Worm (Caenorhabditis elegans): ENCODE data around the gene sft-4.

Gene sft-4

DNA sequence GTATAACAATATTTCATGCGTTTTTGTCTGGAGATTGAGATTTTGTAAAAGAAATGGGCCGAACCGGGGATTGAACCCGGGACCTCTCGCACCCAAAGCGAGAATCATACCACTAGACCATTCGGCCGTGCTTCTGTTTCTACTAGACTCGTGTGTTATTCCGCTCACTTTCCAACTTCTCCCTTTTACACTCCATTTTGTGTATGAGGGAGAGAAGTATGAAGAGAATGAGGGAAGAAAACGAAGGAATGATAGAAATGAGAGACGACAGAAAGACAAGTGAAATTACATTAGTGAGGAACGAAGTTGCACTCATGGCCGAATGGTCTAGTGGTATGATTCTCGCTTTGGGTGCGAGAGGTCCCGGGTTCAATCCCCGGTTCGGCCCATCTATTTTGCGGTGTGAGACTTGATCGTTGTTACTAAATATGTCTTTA is 20.7 kb upstream of the sft-4 start (continued):
- peak; percentile 92 for TF ChIP-seq sox-4 (tag; optimal IDR thresholded peaks at IDR 0.05)
- TF ChIP-seq ceh-6 (GFP tag; optimal IDR thresholded peaks at IDR 0.05) = peak; percentile 86
- peak; percentile 95 for TF ChIP-seq ceh-14 (tag; optimal IDR thresholded peaks at IDR 0.05)
- peak; percentile 41 for TF ChIP-seq hlh-30 (tag; optimal IDR thresholded peaks at IDR 0.05; ENCODE audit: insufficient read depth)
- TF ChIP-seq ceh-24 (tag; optimal IDR thresholded peaks at IDR 0.05) = peak; percentile 52
- TF ChIP-seq fkh-6 (tag; optimal IDR thresholded peaks at IDR 0.05) = peak; percentile 84
- TF ChIP-seq ref-2 (tag; optimal IDR thresholded peaks at IDR 0.05) = peak; percentile 79
- peak; percentile 86 for TF ChIP-seq nfya-1 (tag; optimal IDR thresholded peaks at IDR 0.05)
- TF ChIP-seq pha-4 (tag; optimal IDR thresholded peaks at IDR 0.05) = no peak
- peak; percentile 76 for TF ChIP-seq nhr-232 (tag; optimal IDR thresholded peaks at IDR 0.05)
- TF ChIP-seq tbx-2 (tag; optimal IDR thresholded peaks at IDR 0.05) = peak; percentile 82
- peak; percentile 91 for TF ChIP-seq pqm-1 (tag; optimal IDR thresholded peaks at IDR 0.05)
- TF ChIP-seq zip-5 (tag; optimal IDR thresholded peaks at IDR 0.05) = peak; percentile 36
- peak; percentile 90 for TF ChIP-seq madf-2 (tag; optimal IDR thresholded peaks at IDR 0.05)
- TF ChIP-seq hlh-15 (tag; optimal IDR thresholded peaks at IDR 0.05) = peak; percentile 79
- peak; percentile 41 for TF ChIP-seq pag-3 (tag; optimal IDR thresholded peaks at IDR 0.05; ENCODE audit: borderline replicate concordance)
- TF ChIP-seq ceh-48 (tag; optimal IDR thresholded peaks at IDR 0.05) = peak; percentile 78
- TF ChIP-seq elt-2 (tag; optimal IDR thresholded peaks at IDR 0.05) = peak; percentile 89
- peak; percentile 78 for TF ChIP-seq ttx-3 (tag; optimal IDR thresholded peaks at IDR 0.05)

DNA sequence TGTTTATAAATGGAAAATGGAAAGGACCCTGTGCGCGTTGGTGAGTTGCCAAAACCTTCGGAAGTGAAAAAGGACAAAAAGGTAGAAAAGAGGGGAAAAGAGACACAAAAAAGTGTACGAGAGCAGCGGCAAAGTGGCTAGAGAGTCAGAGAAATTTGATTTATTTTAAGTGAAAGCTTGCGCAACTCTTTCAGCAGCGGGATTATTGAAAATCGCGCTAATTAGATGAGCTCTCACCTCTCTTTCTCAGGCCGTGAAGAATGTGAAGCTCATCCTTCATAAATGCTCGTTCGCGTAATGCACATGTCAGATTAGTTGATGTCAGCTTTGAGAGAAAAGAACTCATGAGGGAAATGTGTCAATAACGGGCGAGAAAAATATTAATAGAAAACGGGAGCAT is 18.7 kb upstream of the sft-4 start:
- TF ChIP-seq sdc-2 (tag; optimal IDR thresholded peaks at IDR 0.05) (no peak), ceh-31 (tag; optimal IDR thresholded peaks at IDR 0.05) (peak; percentile 49), npax-4 (tag; optimal IDR thresholded peaks at IDR 0.05) (no peak), unc-42 (tag; optimal IDR thresholded peaks at IDR 0.05) (peak; percentile 99)

DNA sequence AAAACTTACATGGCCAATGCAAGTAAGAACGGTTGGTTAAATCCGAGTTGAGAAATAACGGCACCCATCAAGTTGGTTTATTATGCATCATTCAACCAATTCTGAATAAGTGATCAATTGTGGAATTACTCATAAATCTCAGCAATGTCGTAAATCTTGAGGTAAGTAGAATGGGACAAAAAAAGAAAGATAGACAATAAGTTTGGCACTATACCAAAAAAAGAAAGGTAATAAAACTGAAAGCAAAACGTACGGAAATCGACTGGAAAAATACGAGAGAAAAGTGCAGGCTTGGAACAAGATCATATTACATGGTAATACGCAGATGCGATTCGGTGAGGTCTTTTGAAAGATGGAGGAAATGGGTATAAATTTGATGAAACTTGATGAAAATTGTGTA is 18.2 kb upstream of the sft-4 start, which contains the start of gene F46G11.4:
Gene F46G11.4, minus strand, starts transcription at position 101 of the 400 bp plus-strand sequence.
- TF ChIP-seq nhr-11 (tag; optimal IDR thresholded peaks at IDR 0.05) = no peak
- TF ChIP-seq dve-1 (tag; optimal IDR thresholded peaks at IDR 0.05) = no peak
- TF ChIP-seq madf-2 (tag; optimal IDR thresholded peaks at IDR 0.05) = no peak
- no peak for TF ChIP-seq unc-42 (tag; optimal IDR thresholded peaks at IDR 0.05)
- no peak for TF ChIP-seq F13H6.1 (tag; optimal IDR thresholded peaks at IDR 0.05)
- no peak for TF ChIP-seq ceh-48 (tag; optimal IDR thresholded peaks at IDR 0.05)
- TF ChIP-seq pros-1 (tag; optimal IDR thresholded peaks at IDR 0.05) = no peak
- no peak for TF ChIP-seq mec-3 (tag; optimal IDR thresholded peaks at IDR 0.05; ENCODE audit: borderline replicate concordance)
- TF ChIP-seq sdc-2 (tag; optimal IDR thresholded peaks at IDR 0.05) = no peak
- TF ChIP-seq hlh-30 (tag; optimal IDR thresholded peaks at IDR 0.05; ENCODE audit: insufficient read depth) = no peak

DNA sequence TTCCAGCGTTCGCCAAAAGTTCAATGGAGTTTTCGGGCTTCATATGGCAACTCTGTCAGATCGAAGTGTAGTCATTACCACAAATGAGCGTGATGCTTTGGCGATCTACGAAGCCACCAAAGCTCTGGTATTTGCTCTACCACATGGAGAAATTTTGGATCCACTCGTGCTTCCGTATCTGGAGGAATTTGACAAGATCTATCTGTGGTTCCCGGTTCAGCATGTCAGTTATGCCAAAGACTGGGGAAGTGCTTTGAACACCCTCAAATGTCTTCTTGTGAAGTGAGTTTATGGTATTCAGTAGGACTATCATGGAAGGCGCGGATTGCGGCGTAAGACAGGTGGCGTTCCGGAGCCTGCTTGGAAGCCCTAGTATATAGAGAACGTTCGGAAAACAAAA is 13.9 kb upstream of the sft-4 start:
- TF ChIP-seq ceh-34 (tag; optimal IDR thresholded peaks at IDR 0.05) (no peak), ama-1 (optimal IDR thresholded peaks at IDR 0.05) (no peak), unc-86 (tag; optimal IDR thresholded peaks at IDR 0.05) (no peak)

DNA sequence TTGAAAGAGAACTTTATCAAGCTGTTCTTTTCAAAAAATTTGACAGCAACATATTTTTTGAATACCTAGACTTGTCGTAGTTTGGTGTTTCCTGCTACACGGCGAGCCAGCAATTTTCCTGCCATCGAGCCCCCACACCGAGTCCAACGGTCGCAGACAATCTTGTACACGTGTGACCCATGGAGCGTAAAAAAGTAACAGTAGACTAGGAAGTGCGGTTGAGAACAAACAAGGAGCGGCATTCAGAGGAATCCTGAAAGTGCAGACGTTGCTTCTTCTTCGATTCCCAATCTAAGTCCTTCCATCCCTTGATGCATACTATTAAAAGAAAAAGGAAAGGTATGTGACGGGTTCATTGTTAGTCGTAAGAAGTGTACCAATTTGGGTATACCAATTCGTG is 10.4 kb upstream of the sft-4 start, which contains the start of gene twnk-1:
Gene twnk-1, plus strand, starts transcription at position 301 of the 400 bp plus-strand sequence.
- no peak for TF ChIP-seq nfya-1 (tag; optimal IDR thresholded peaks at IDR 0.05)
- TF ChIP-seq ceh-48 (tag; optimal IDR thresholded peaks at IDR 0.05) = no peak
- no peak for TF ChIP-seq unc-42 (tag; optimal IDR thresholded peaks at IDR 0.05)
- no peak for TF ChIP-seq syd-9 (tag; optimal IDR thresholded peaks at IDR 0.05)
- no peak for TF ChIP-seq ztf-16 (tag; optimal IDR thresholded peaks at IDR 0.05)
- no peak for TF ChIP-seq pqm-1 (tag; optimal IDR thresholded peaks at IDR 0.05)
- TF ChIP-seq sdc-2 (tag; optimal IDR thresholded peaks at IDR 0.05) = no peak
- TF ChIP-seq unc-86 (tag; optimal IDR thresholded peaks at IDR 0.05) = no peak
- no peak for TF ChIP-seq ceh-9 (tag; optimal IDR thresholded peaks at IDR 0.05)
- TF ChIP-seq ceh-14 (tag; optimal IDR thresholded peaks at IDR 0.05) = no peak
- TF ChIP-seq Y22D7AL.16 (tag; optimal IDR thresholded peaks at IDR 0.05) = no peak
- TF ChIP-seq ceh-34 (tag; optimal IDR thresholded peaks at IDR 0.05) = no peak
- no peak for TF ChIP-seq hlh-15 (tag; optimal IDR thresholded peaks at IDR 0.05)
- no peak for TF ChIP-seq elt-2 (tag; optimal IDR thresholded peaks at IDR 0.05)
- TF ChIP-seq hlh-30 (tag; optimal IDR thresholded peaks at IDR 0.05; ENCODE audit: insufficient read depth) = no peak

All from whole organism, late embryonic.